Worm (Caenorhabditis elegans) whole organism, late embryonic: ENCODE measurements around the gene syx-18.

Source experiments
- C08G9.2 ChIP-seq: sonication (generic microtip); optimal IDR thresholded peaks from 2 replicates; lab custom pipeline; 2016; ENCODE audit warnings: mild to moderate bottlenecking, missing genetic modification characterization, moderate library complexity, missing compliant biosample characterization
- C38D4.7 ChIP-seq: fragments of 200-800 bp; sonication (Bioruptor generic); optimal IDR thresholded peaks from 2 replicates; lab custom pipeline; 2018; ENCODE audit warnings: mild to moderate bottlenecking, missing genetic modification characterization, moderate library complexity, missing compliant biosample characterization
- F13H6.1 ChIP-seq: sonication (generic microtip); optimal IDR thresholded peaks from 2 replicates; lab custom pipeline; 2016; ENCODE audit warnings: missing genetic modification characterization, missing compliant biosample characterization
- Y22D7AL.16 ChIP-seq: sonication (generic microtip); optimal IDR thresholded peaks from 2 replicates; lab custom pipeline; 2016; ENCODE audit warnings: missing genetic modification characterization, missing compliant biosample characterization
- ahr-1 ChIP-seq: sonication (generic microtip); optimal IDR thresholded peaks from 2 replicates; lab custom pipeline; 2016; ENCODE audit warnings: missing genetic modification characterization, missing compliant biosample characterization
- ama-1 ChIP-seq: fragments of 150-350 bp; optimal IDR thresholded peaks from 2 replicates; lab custom pipeline; 2014
- ceh-14 ChIP-seq: sonication (generic microtip); optimal IDR thresholded peaks from 2 replicates; lab custom pipeline; 2016; ENCODE audit warnings: missing genotype, missing genetic modification characterization, missing compliant biosample characterization
- ceh-19 ChIP-seq: fragments of 200-800 bp; sonication (Bioruptor generic); optimal IDR thresholded peaks from 2 replicates; lab custom pipeline; 2018; ENCODE audit warnings: mild to moderate bottlenecking, missing genetic modification characterization, missing compliant biosample characterization
- ceh-24 ChIP-seq: sonication (generic microtip); optimal IDR thresholded peaks from 2 replicates; lab custom pipeline; 2016; ENCODE audit warnings: mild to moderate bottlenecking, missing genetic modification characterization, missing compliant biosample characterization
- ceh-30 ChIP-seq: fragments of 150-350 bp; optimal IDR thresholded peaks from 2 replicates; lab custom pipeline; 2014; ENCODE audit warnings: missing biosample characterization, missing genetic modification characterization
- ceh-31 ChIP-seq: sonication (generic microtip); optimal IDR thresholded peaks from 2 replicates; lab custom pipeline; 2016; ENCODE audit warnings: missing genetic modification characterization, missing compliant biosample characterization
- ceh-45 ChIP-seq: fragments of 200-800 bp; sonication (Bioruptor generic); IDR thresholded peaks from 2 replicates; pipeline ENCODE4 v1.3.6; 2022; ENCODE audit warnings: missing genetic modification reagents, missing genetic modification characterization, missing compliant biosample characterization
- ceh-48 ChIP-seq: sonication (generic microtip); optimal IDR thresholded peaks from 2 replicates; lab custom pipeline; 2016; ENCODE audit warnings: missing genetic modification characterization, inconsistent platforms, missing compliant biosample characterization
- dve-1 ChIP-seq: sonication (generic microtip); optimal IDR thresholded peaks from 2 replicates; lab custom pipeline; 2017; ENCODE audit warnings: antibody characterized with exemption, mild to moderate bottlenecking, missing genetic modification characterization, missing compliant biosample characterization
- elt-2 ChIP-seq: sonication (generic microtip); optimal IDR thresholded peaks from 2 replicates; lab custom pipeline; 2016; ENCODE audit warnings: missing genetic modification reagents, missing genetic modification characterization, missing compliant biosample characterization
- elt-4 ChIP-seq: sonication (generic microtip); optimal IDR thresholded peaks from 2 replicates; lab custom pipeline; 2016; ENCODE audit warnings: missing genetic modification characterization, missing compliant biosample characterization
- fax-1 ChIP-seq: sonication (generic microtip); optimal IDR thresholded peaks from 2 replicates; lab custom pipeline; 2016; ENCODE audit warnings: missing genotype, missing genetic modification characterization, missing compliant biosample characterization
- fkh-10 ChIP-seq: fragments of 150-350 bp; optimal IDR thresholded peaks from 2 replicates; lab custom pipeline; 2014; ENCODE audit warnings: missing biosample characterization, missing genetic modification reagents, missing genetic modification characterization
- fkh-6 ChIP-seq: sonication (generic microtip); optimal IDR thresholded peaks from 2 replicates; lab custom pipeline; 2016; ENCODE audit warnings: missing genetic modification characterization, missing compliant biosample characterization
- hlh-15 ChIP-seq: sonication (generic microtip); optimal IDR thresholded peaks from 2 replicates; lab custom pipeline; 2016; ENCODE audit warnings: missing genetic modification characterization, missing compliant biosample characterization
- madf-2 ChIP-seq: sonication (generic microtip); optimal IDR thresholded peaks from 2 replicates; lab custom pipeline; 2017; ENCODE audit warnings: missing genetic modification characterization, missing compliant biosample characterization
- mec-3 ChIP-seq: sonication (generic microtip); optimal IDR thresholded peaks from 2 replicates; lab custom pipeline; 2016; ENCODE audit warnings: borderline replicate concordance, missing genetic modification characterization, missing compliant biosample characterization
- nhr-11 ChIP-seq: fragments of 150-350 bp; optimal IDR thresholded peaks from 2 replicates; lab custom pipeline; 2014; ENCODE audit warnings: missing biosample characterization, missing genetic modification characterization
- npax-4 ChIP-seq: sonication (generic microtip); optimal IDR thresholded peaks from 2 replicates; lab custom pipeline; 2016; ENCODE audit warnings: missing genetic modification characterization, missing compliant biosample characterization
- pag-3 ChIP-seq: sonication (generic microtip); optimal IDR thresholded peaks from 2 replicates; lab custom pipeline; 2016; ENCODE audit warnings: missing compliant biosample characterization, missing genetic modification characterization, borderline replicate concordance
- pax-1 ChIP-seq: fragments of 150-350 bp; optimal IDR thresholded peaks from 2 replicates; lab custom pipeline; 2014; ENCODE audit warnings: missing biosample characterization, missing genetic modification characterization
- pqm-1 ChIP-seq: sonication (generic microtip); optimal IDR thresholded peaks from 2 replicates; lab custom pipeline; 2016; ENCODE audit warnings: missing genetic modification characterization, missing compliant biosample characterization
- rnt-1 ChIP-seq: sonication (generic microtip); optimal IDR thresholded peaks from 2 replicates; lab custom pipeline; 2016; ENCODE audit warnings: missing genetic modification characterization, missing compliant biosample characterization
- sox-4 ChIP-seq: sonication (generic microtip); optimal IDR thresholded peaks from 2 replicates; lab custom pipeline; 2017; ENCODE audit warnings: mild to moderate bottlenecking, missing genetic modification characterization, inconsistent platforms, missing compliant biosample characterization
- tbx-7 ChIP-seq: sonication (generic microtip); optimal IDR thresholded peaks from 2 replicates; lab custom pipeline; 2016; ENCODE audit warnings: missing genotype, missing genetic modification characterization, missing compliant biosample characterization
- unc-3 ChIP-seq, 2 experiments: fragments of 200-800 bp in 1 of 2; sonication (Bioruptor generic) in 1 of 2; sonication (generic microtip) in 1 of 2; conservative IDR thresholded peaks in 1 of 2; optimal IDR thresholded peaks in 1 of 2; 2 replicates each; pipeline versions ENCODE4 v1.3.6 to Lab custom; 2016 to 2022; ENCODE audit warnings: missing compliant biosample characterization in 2 of 2, missing genetic modification characterization in 2 of 2, missing genetic modification reagents in 1 of 2
- unc-55 ChIP-seq: sonication (generic microtip); optimal IDR thresholded peaks from 2 replicates; lab custom pipeline; 2017; ENCODE audit warnings: missing biosample characterization, missing genetic modification reagents, missing genetic modification characterization
- unc-86 ChIP-seq: sonication (generic microtip); optimal IDR thresholded peaks from 2 replicates; lab custom pipeline; 2016; ENCODE audit warnings: missing genetic modification characterization, missing compliant biosample characterization
- zip-5 ChIP-seq: sonication (generic microtip); optimal IDR thresholded peaks from 2 replicates; lab custom pipeline; 2016; ENCODE audit warnings: missing genetic modification characterization, missing compliant biosample characterization
- ztf-16 ChIP-seq: sonication (generic microtip); optimal IDR thresholded peaks from 2 replicates; lab custom pipeline; 2017; ENCODE audit warnings: missing genetic modification characterization, missing compliant biosample characterization

Gene syx-18

ce11 chrV:6614968-6615367 is 40.3 kb downstream of the syx-18 start:
- no peak for TF ChIP-seq zip-5 (tag; lab: Kevin White, UChicago)
- TF ChIP-seq elt-4 (tag; lab: Kevin White, UChicago): peak; percentile 19
- TF ChIP-seq sox-4 (tag; lab: Kevin White, UChicago): no peak

ce11 chrV:6614152-6614734 is 41.0 kb downstream of the syx-18 start, which contains the start of gene cpr-4:
TSS of gene cpr-4 (plus strand) at chrV:6614674.
- TF ChIP-seq madf-2 (tag; lab: Kevin White, UChicago): no peak
- TF ChIP-seq pax-1: no peak
- TF ChIP-seq elt-2: peak; percentile 91
- TF ChIP-seq ceh-45 (GFP tag; lab: Robert Waterston, UW): no peak
- no peak for TF ChIP-seq unc-86 (tag; lab: Kevin White, UChicago)
- TF ChIP-seq ceh-31 (tag; lab: Kevin White, UChicago): no peak
- peak; percentile 63 for TF ChIP-seq pqm-1
- TF ChIP-seq dve-1 (tag; lab: Kevin White, UChicago): no peak
- no peak for TF ChIP-seq rnt-1 (tag; lab: Kevin White, UChicago)

- TF ChIP-seq ceh-14 (no peak), ceh-19 (no peak), pag-3 (tag; lab: Kevin White, UChicago) (no peak), ahr-1 (tag; lab: Kevin White, UChicago) (no peak), C38D4.7 (GFP tag; lab: Kevin White, UChicago) (no peak), mec-3 (tag; lab: Kevin White, UChicago) (no peak), ama-1 (lab: Kevin White, UChicago) (no peak), ceh-24 (tag; lab: Kevin White, UChicago) (no peak), hlh-15 (tag; lab: Kevin White, UChicago) (no peak), tbx-7 (tag; lab: Kevin White, UChicago) (no peak), pqm-1 (no peak), ceh-30 (tag; lab: Kevin White, UChicago) (no peak), sox-4 (tag; lab: Kevin White, UChicago) (no peak), unc-3 (GFP tag; conservative IDR thresholded peaks at IDR 0.05; lab: Robert Waterston, UW) (no peak), unc-3 (tag; optimal IDR thresholded peaks at IDR 0.05; lab: Kevin White, UChicago) (no peak), F13H6.1 (tag; lab: Kevin White, UChicago) (no peak), pax-1 (no peak), dve-1 (tag; lab: Kevin White, UChicago) (no peak), nhr-11 (tag; lab: Kevin White, UChicago) (no peak), rnt-1 (tag; lab: Kevin White, UChicago) (no peak)
- TF ChIP-seq, all 69 proteins: peak for 0
These were observed 43.7 kb downstream of the syx-18 start for ce11 chrV:6611504-6611903.

ce11 chrV:6611058-6611457 is 44.2 kb downstream of the syx-18 start, which contains the start of gene gon-14:
TSS of gene gon-14 (minus strand) at chrV:6611158.
- TF ChIP-seq fkh-6: no peak
- no peak for TF ChIP-seq fax-1 (tag; lab: Kevin White, UChicago)
- no peak for TF ChIP-seq sox-4 (tag; lab: Kevin White, UChicago)
- TF ChIP-seq ceh-48 (tag; lab: Kevin White, UChicago): no peak
- TF ChIP-seq C08G9.2 (tag; lab: Kevin White, UChicago): no peak
- TF ChIP-seq fkh-10 (GFP tag; lab: Kevin White, UChicago): no peak
- no peak for TF ChIP-seq hlh-15 (tag; lab: Kevin White, UChicago)
- TF ChIP-seq pax-1: no peak
- TF ChIP-seq unc-55: no peak
- TF ChIP-seq ztf-16: no peak
- no peak for TF ChIP-seq ceh-14
- TF ChIP-seq npax-4 (tag; lab: Kevin White, UChicago): no peak
- TF ChIP-seq Y22D7AL.16: no peak
